Worm (Caenorhabditis elegans) whole organism, midembryonic: ENCODE results near the gene F42G4.7.
"Not testable (repeated sequence)": the region's sequence is repeated elsewhere in the genome, so short reads cannot be mapped to it uniquely, and the experiment has no call there.

Experiments used
- T22C8.4 ChIP-seq: fragments of 200-800 bp; sonication (Bioruptor generic); IDR thresholded peaks from 2 replicates; pipeline ENCODE4 v1.3.6; 2022; ENCODE audit warnings: missing genetic modification characterization, missing compliant biosample characterization
- cog-1 ChIP-seq: sonication (generic microtip); optimal IDR thresholded peaks from 2 replicates; lab custom pipeline; 2016; ENCODE audit warnings: missing genetic modification characterization, missing compliant biosample characterization
- flt-1 ChIP-seq: fragments of 200-800 bp; sonication (Bioruptor generic); IDR thresholded peaks from 2 replicates; pipeline ENCODE4 v1.3.6; 2022; ENCODE audit warnings: missing genetic modification characterization, missing compliant biosample characterization
- klf-2 ChIP-seq: fragments of 200-800 bp; sonication (Bioruptor generic); conservative IDR thresholded peaks from 2 replicates; pipeline ENCODE4 v1.3.6; 2022; ENCODE audit warnings: missing genetic modification reagents, missing genetic modification characterization, missing compliant biosample characterization
- med-1 ChIP-seq: sonication (generic microtip); optimal IDR thresholded peaks from 2 replicates; lab custom pipeline; 2017; ENCODE audit warnings: missing genetic modification characterization, mild to moderate bottlenecking, missing compliant biosample characterization, antibody characterized with exemption, missing genetic modification reagents; ENCODE audit not compliant: insufficient read depth
- ref-1 ChIP-seq: fragments of 200-800 bp; sonication (Bioruptor generic); conservative IDR thresholded peaks from 2 replicates; pipeline ENCODE4 v1.3.6; 2022; ENCODE audit warnings: missing genetic modification reagents, missing genetic modification characterization, missing compliant biosample characterization
- tab-1 ChIP-seq: fragments of 200-800 bp; sonication (Bioruptor generic); IDR thresholded peaks from 2 replicates; pipeline ENCODE4 v1.3.6; 2022; ENCODE audit warnings: missing genetic modification characterization, missing compliant biosample characterization
- ztf-23 ChIP-seq: fragments of 200-800 bp; sonication (Bioruptor generic); IDR thresholded peaks from 2 replicates; pipeline ENCODE4 v1.3.6; 2022; ENCODE audit warnings: missing genetic modification reagents, missing genetic modification characterization, missing compliant biosample characterization
- ztf-29 ChIP-seq: fragments of 200-800 bp; sonication (Bioruptor generic); IDR thresholded peaks from 2 replicates; pipeline ENCODE4 v1.3.6; 2022; ENCODE audit warnings: missing genetic modification reagents, missing genetic modification characterization, missing compliant biosample characterization

The F42G4.7 gene

DNA sequence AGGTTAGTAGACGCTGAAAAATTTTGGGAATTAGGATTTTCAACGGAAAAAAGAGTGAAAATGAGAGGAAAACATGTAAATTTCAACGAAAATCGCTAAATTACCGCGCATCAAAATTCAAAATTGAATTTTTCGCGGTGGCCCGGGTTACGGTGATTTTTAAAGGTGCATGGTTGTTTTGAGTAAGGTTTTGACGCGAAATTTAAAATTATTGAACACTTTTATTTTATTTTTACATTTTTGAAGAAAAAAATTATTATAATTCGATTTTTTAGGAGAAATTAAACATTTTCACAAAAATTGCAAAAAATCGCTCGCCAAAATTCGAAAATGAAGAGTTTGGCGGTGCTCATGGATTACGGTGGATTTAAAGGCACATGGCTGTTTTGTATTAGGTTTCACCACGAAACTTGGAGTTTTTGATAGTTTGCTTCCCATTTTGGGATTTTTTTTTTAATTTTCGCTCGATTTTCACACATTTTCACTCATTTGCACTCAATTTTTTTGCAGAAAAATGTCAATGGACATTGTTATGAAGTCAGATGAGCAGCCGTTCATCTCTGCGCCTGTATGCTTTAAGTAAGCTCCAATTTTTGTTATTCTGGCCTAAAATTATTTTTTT, 3.5 kb downstream of the F42G4.7 start, which contains the start of gene puf-6:
puf-6 (minus strand) TSS at position 13 of the 622 bp plus-strand sequence.
- not testable (repeated sequence) for TF ChIP-seq T22C8.4, klf-2, flt-1 (GFP tag; lab: Robert Waterston, UW)

ce11 chrII:13036717-13037116, 10.4 kb downstream of the F42G4.7 start, which contains the start of gene F18A11.3:
F18A11.3 (minus strand) TSS chrII:13036841.
- 0 out of 2 replicates have a peak, but pooled peaks have one; percentile 48 for TF ChIP-seq ztf-29 (GFP tag; lab: Robert Waterston, UW)
- TF ChIP-seq flt-1 (GFP tag; lab: Robert Waterston, UW), result no peak

ce11 chrII:13031649-13032191, 15.4 kb downstream of the F42G4.7 start, which contains the start of gene F18A11.2:
F18A11.2 (plus strand) TSS chrII:13031699.
- TF ChIP-seq T22C8.4, ztf-29, ref-1 (GFP tag; lab: Robert Waterston, UW): not testable (repeated sequence)

ce11 chrII:13030567-13031188, 16.4 kb downstream of the F42G4.7 start:
- TF ChIP-seq tab-1 (GFP tag; lab: Robert Waterston, UW) (no peak), T22C8.4 (GFP tag; lab: Robert Waterston, UW) (no peak), med-1 (GFP tag; lab: Kevin White, UChicago) (no peak), ztf-29 (GFP tag; lab: Robert Waterston, UW) (no peak), cog-1 (tag; lab: Kevin White, UChicago) (peak; percentile 35), ztf-23 (no peak), ref-1 (GFP tag; lab: Robert Waterston, UW) (no peak)

- TF ChIP-seq ref-1 (GFP tag; lab: Robert Waterston, UW) (no peak), cog-1 (tag; lab: Kevin White, UChicago) (no peak), flt-1 (GFP tag; lab: Robert Waterston, UW) (no peak), klf-2 (GFP tag; lab: Robert Waterston, UW) (no peak), ztf-23 (no peak), med-1 (GFP tag; lab: Kevin White, UChicago) (no peak), ztf-29 (GFP tag; lab: Robert Waterston, UW) (no peak), tab-1 (GFP tag; lab: Robert Waterston, UW) (no peak; the same call in 1 of the 2 replicates), T22C8.4 (GFP tag; lab: Robert Waterston, UW) (no peak)
These were observed 17.0 kb downstream of the F42G4.7 start for ce11 chrII:13030051-13030437.

DNA sequence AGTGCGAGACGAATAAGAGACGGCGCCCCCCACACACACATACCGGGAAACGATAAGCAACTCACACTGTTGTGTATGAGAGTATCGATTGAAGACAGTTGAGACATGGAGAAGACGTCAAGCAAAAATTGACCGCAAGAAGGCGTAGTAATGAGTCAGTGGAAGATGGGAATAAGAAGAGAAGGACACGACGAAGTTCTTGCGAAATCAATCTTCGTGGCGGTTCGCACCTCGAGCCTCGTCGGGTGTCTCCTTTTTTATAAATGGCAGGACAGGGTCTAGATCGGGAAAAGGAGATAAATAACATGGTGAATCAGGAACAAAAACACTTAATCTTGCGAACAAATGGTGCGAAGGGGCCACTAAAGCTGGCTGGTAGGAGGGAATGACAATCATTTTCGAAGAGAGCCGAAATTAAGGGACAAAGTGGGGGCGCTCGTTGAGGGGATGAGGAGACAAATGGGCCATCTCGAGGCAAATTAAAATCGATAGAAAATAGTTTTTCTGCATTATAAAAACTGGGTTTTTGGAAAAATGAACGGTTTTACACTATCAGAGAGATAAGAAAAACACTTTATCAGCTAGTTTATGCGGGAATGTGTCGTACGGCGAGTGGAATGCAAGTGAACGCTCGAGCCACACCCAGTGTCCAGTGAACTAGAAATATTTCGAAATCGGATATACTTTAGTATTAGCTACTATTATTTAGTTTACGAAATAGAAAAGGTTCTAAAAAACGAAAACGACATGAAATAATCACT, 17.6 kb downstream of the F42G4.7 start:
- no peak for TF ChIP-seq ztf-23
- no peak for TF ChIP-seq T22C8.4 (GFP tag; lab: Robert Waterston, UW)
- TF ChIP-seq cog-1 (tag; lab: Kevin White, UChicago), result no peak
- no peak for TF ChIP-seq ref-1 (GFP tag; lab: Robert Waterston, UW)

DNA sequence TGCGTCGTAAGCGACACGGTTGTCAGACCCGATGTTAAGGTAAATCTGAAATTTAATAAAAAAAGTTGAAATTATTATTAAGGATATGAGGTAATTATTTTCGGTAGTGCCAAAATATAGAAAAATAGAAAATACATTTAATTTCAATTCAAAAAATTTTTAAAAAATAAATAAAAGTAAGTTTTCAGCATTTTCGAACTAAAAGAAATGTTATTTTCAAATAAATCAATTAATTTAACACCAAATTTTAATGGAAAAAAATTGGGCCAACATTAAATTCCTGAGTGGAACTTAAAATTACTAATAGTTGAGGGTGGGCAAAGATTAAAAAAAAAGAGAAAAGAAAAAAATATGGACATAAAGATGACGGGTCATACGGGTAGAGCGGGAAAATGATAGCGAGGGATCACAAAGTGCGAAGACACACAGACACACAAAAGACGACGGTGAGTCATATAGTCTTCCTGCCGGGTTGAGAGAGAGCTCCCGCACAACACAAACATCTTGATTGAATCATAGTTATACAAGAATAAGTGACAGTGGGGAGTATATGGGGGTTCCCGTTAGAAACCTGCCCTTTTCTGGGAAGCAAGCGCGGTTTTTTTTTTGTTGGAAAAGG, 21.2 kb downstream of the F42G4.7 start, which contains the start of gene max-2:
max-2 (minus strand) TSS at position 51 of the 619 bp plus-strand sequence.
- TF ChIP-seq tab-1 (GFP tag; lab: Robert Waterston, UW) (no peak), ztf-29 (GFP tag; lab: Robert Waterston, UW) (no peak), T22C8.4 (GFP tag; lab: Robert Waterston, UW) (no peak), ref-1 (GFP tag; lab: Robert Waterston, UW) (no peak), cog-1 (tag; lab: Kevin White, UChicago) (no peak), klf-2 (GFP tag; lab: Robert Waterston, UW) (no peak), ztf-23 (no peak), med-1 (GFP tag; lab: Kevin White, UChicago) (no peak), flt-1 (GFP tag; lab: Robert Waterston, UW) (no peak)

ce11 chrII:13023518-13023917, 23.6 kb downstream of the F42G4.7 start:
- TF ChIP-seq ref-1 (GFP tag; lab: Robert Waterston, UW), result no peak
- TF ChIP-seq ztf-23, result no peak
- no peak for TF ChIP-seq tab-1 (GFP tag; lab: Robert Waterston, UW)
- TF ChIP-seq ztf-29 (GFP tag; lab: Robert Waterston, UW), result no peak
- no peak for TF ChIP-seq flt-1 (GFP tag; lab: Robert Waterston, UW)
- TF ChIP-seq med-1 (GFP tag; lab: Kevin White, UChicago), result no peak
- TF ChIP-seq T22C8.4 (GFP tag; lab: Robert Waterston, UW), result no peak
- TF ChIP-seq klf-2 (GFP tag; lab: Robert Waterston, UW), result no peak
- no peak for TF ChIP-seq cog-1 (tag; lab: Kevin White, UChicago)

DNA sequence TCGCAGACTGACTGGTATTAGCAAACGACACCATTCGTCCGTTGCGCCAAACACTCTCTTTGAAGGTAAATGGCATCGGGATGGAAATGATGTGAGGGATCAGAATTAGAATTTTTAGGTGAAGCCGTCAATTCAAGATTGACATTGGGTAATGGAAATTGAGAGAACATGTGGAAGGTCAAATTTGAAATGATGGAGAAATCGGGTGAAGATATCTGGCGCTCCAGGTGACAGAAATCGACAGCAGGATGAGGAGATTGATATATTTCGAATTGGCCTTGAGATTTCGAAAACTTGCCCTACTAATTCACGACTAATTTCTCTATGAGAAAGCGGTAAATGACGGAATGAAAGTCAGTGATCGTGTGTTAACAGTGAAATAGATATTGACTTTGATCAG, 24.5 kb downstream of the F42G4.7 start:
- no peak for TF ChIP-seq med-1 (GFP tag; lab: Kevin White, UChicago)
- no peak for TF ChIP-seq ztf-29 (GFP tag; lab: Robert Waterston, UW)
- no peak for TF ChIP-seq klf-2 (GFP tag; lab: Robert Waterston, UW)
- TF ChIP-seq cog-1 (tag; lab: Kevin White, UChicago), result no peak
- no peak for TF ChIP-seq ztf-23
- no peak for TF ChIP-seq T22C8.4 (GFP tag; lab: Robert Waterston, UW)
- TF ChIP-seq flt-1 (GFP tag; lab: Robert Waterston, UW), result no peak
- no peak for TF ChIP-seq tab-1 (GFP tag; lab: Robert Waterston, UW)
- TF ChIP-seq ref-1 (GFP tag; lab: Robert Waterston, UW), result no peak
